Worm (Caenorhabditis elegans): ENCODE data around the gene T14G8.2.

DNA sequence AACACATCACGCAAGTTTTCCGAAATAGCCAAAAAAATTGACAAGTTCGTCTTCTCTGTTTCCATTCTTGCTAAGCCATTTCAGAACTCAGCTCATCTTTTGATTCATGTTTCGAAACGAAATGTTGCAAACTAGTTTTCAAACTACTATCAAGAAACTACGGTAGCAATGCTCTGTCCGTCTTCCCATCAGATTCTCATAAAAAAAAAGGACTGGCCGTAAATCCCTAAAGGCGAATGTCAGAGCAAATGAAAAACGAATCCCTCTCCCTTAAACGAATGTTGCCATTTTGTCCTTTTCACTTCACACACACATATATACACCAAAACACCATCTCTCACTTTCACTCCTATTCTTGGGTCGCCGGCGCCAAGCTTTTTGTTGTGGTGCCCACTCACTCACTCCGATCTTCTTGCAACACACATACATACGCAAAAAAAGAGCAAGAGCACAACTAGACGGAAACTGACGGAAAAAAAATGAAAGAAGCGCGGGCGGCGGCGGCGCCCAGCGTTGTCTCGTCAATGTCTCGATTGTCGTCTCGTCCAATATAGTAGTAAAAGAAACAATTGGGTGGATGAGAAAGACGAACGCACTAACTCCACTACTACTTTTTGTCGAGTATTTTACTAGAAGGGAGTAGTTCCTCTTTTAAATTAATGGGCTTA, 29.9 kb upstream of the T14G8.2 start:
- TF ChIP-seq aptf-3 (GFP tag; IDR thresholded peaks at IDR 0.05) (no peak), F37B4.10 (GFP tag; IDR thresholded peaks at IDR 0.05) (no peak), xnd-1 (tag; optimal IDR thresholded peaks at IDR 0.05) (no peak), ztf-22 (GFP tag; optimal IDR thresholded peaks at IDR 0.05) (no peak), mes-4 (tag; optimal IDR thresholded peaks at IDR 0.05) (no peak), ekl-4 (GFP tag; IDR thresholded peaks at IDR 0.05) (no peak), F49E8.2 (tag; optimal IDR thresholded peaks at IDR 0.05; ENCODE audit: insufficient read depth) (no peak), pha-4 (tag; optimal IDR thresholded peaks at IDR 0.05) (no peak), madf-6 (GFP tag; IDR thresholded peaks at IDR 0.05) (no peak), F23B12.7 (tag; optimal IDR thresholded peaks at IDR 0.05; ENCODE audit: insufficient read depth) (no peak), lin-40 (tag; optimal IDR thresholded peaks at IDR 0.05) (no peak), ZK185.1 (tag; optimal IDR thresholded peaks at IDR 0.05; ENCODE audit: poor library complexity, severe bottlenecking) (no peak), egl-18 (GFP tag; IDR thresholded peaks at IDR 0.05) (no peak), ztf-28 (GFP tag; IDR thresholded peaks at IDR 0.05) (no peak)

Measured in whole organism, young adult.